Fruit fly (Drosophila melanogaster) whole organism, embryonic: ENCODE data around the gene puf.
A peak's percentile ranks its signal among the peaks of the same experiment; 100 is the strongest.

ENCODE experiments used
- Atf6 ChIP-seq: fragments of 200-800 bp; sonication (Bioruptor generic); IDR thresholded peaks from 2 replicates; pipeline ENCODE4 v1.3.6; 2022; ENCODE audit warnings: missing biosample characterization, missing genetic modification characterization
- B-H2 ChIP-seq: fragments of 200-800 bp; sonication (Bioruptor generic); optimal IDR thresholded peaks from 2 replicates; lab custom pipeline; 2018; ENCODE audit warnings: missing biosample characterization, mild to moderate bottlenecking, missing genetic modification characterization
- BEAF-32 ChIP-seq: fragments of 200-800 bp; sonication (Bioruptor generic); optimal IDR thresholded peaks from 3 replicates; lab custom pipeline; 2017; ENCODE audit warnings: missing biosample characterization, missing genetic modification characterization, mild to moderate bottlenecking, moderate library complexity, missing genetic modification reagents
- CG10543 ChIP-seq: fragments of 200-800 bp; sonication (Bioruptor generic); optimal IDR thresholded peaks from 3 replicates; lab custom pipeline; 2017; ENCODE audit warnings: missing biosample characterization, mild to moderate bottlenecking, missing genetic modification characterization, moderate library complexity
- CG11560 ChIP-seq: fragments of 200-800 bp; sonication (Bioruptor generic); IDR thresholded peaks from 3 replicates; pipeline ENCODE4 v1.3.6; 2022; ENCODE audit warnings: missing biosample characterization, missing genetic modification characterization
- CG13287 ChIP-seq: fragments of 200-800 bp; sonication (Bioruptor generic); IDR thresholded peaks from 2 replicates; pipeline ENCODE4 v1.3.6; 2022; ENCODE audit warnings: missing biosample characterization, missing genetic modification characterization; ENCODE audit not compliant: partially characterized antibody
- CG13775 ChIP-seq: fragments of 200-800 bp; sonication (Bioruptor generic); optimal IDR thresholded peaks from 3 replicates; lab custom pipeline; 2017; ENCODE audit warnings: missing biosample characterization, mild to moderate bottlenecking, missing genetic modification characterization
- CG17829 ChIP-seq: fragments of 200-800 bp; optimal IDR thresholded peaks from 2 replicates; lab custom pipeline; 2019; ENCODE audit warnings: missing biosample characterization, mild to moderate bottlenecking, missing genetic modification characterization, moderate library complexity
- CG2678 ChIP-seq: fragments of 200-800 bp; sonication (Bioruptor generic); optimal IDR thresholded peaks from 3 replicates; lab custom pipeline; 2019; ENCODE audit warnings: missing biosample characterization, mild to moderate bottlenecking, missing genetic modification characterization, moderate library complexity
- CG31224 ChIP-seq: fragments of 200-800 bp; sonication (Bioruptor generic); IDR thresholded peaks from 2 replicates; pipeline ENCODE4 v1.3.6; 2022; ENCODE audit warnings: missing biosample characterization, missing genetic modification characterization
- CG32532 ChIP-seq: fragments of 200-800 bp; sonication (Bioruptor generic); IDR thresholded peaks from 2 replicates; pipeline ENCODE4 v1.3.6; 2022; ENCODE audit warnings: missing biosample characterization, missing genetic modification characterization
- CG34422 ChIP-seq: fragments of 200-800 bp; sonication (Bioruptor generic); IDR thresholded peaks from 3 replicates; pipeline ENCODE4 v1.3.6; 2022; ENCODE audit warnings: missing biosample characterization, missing genetic modification characterization
- CG4617 ChIP-seq: fragments of 200-800 bp; sonication (Bioruptor generic); optimal IDR thresholded peaks from 3 replicates; lab custom pipeline; 2016; ENCODE audit warnings: missing biosample characterization, missing genetic modification characterization, borderline replicate concordance
- CG6791 ChIP-seq: fragments of 200-800 bp; sonication (Bioruptor generic); IDR thresholded peaks from 3 replicates; pipeline ENCODE4 v1.3.6; 2022; ENCODE audit warnings: missing biosample characterization, missing genetic modification characterization; ENCODE audit not compliant: partially characterized antibody
- CG7928 ChIP-seq: fragments of 200-800 bp; sonication (Bioruptor generic); optimal IDR thresholded peaks from 2 replicates; lab custom pipeline; 2017; ENCODE audit warnings: missing biosample characterization, mild to moderate bottlenecking, missing genetic modification characterization
- D19A ChIP-seq: fragments of 200-800 bp; optimal IDR thresholded peaks from 3 replicates; lab custom pipeline; 2019; ENCODE audit warnings: missing biosample characterization, mild to moderate bottlenecking, missing genetic modification characterization, moderate library complexity
- Dfd ChIP-seq, 2 experiments: fragments of >200 bp; optimal IDR thresholded peaks; 2 replicates each; lab custom pipeline; 2017; ENCODE audit warnings: missing biosample characterization in 2 of 2, missing genetic modification characterization in 2 of 2
- ERR ChIP-seq: fragments of 200-800 bp; sonication (Bioruptor generic); optimal IDR thresholded peaks from 2 replicates; lab custom pipeline; 2016; ENCODE audit warnings: missing biosample characterization, missing genetic modification characterization
- Elba2 ChIP-seq: fragments of 200-800 bp; sonication (Bioruptor generic); optimal IDR thresholded peaks from 3 replicates; lab custom pipeline; 2016; ENCODE audit warnings: missing biosample characterization, missing genetic modification characterization
- Fer2 ChIP-seq: fragments of 200-800 bp; sonication (Bioruptor generic); optimal IDR thresholded peaks from 2 replicates; lab custom pipeline; 2018; ENCODE audit warnings: missing biosample characterization, mild to moderate bottlenecking, missing genetic modification characterization, moderate library complexity
- HLH54F ChIP-seq: fragments of 200-800 bp; sonication (Bioruptor generic); optimal IDR thresholded peaks from 3 replicates; lab custom pipeline; 2016; ENCODE audit warnings: missing biosample characterization, missing genetic modification characterization
- MESR4 ChIP-seq: fragments of 200-800 bp; sonication (Bioruptor generic); optimal IDR thresholded peaks from 2 replicates; lab custom pipeline; 2018; ENCODE audit warnings: missing biosample characterization, mild to moderate bottlenecking, missing genetic modification characterization, moderate library complexity
- Med ChIP-seq: fragments of 200-800 bp; sonication (Bioruptor generic); peaks from one replicate; lab custom pipeline; 2016; ENCODE audit warnings: missing biosample characterization, missing genetic modification characterization, mild to moderate bottlenecking, inconsistent platforms, moderate library complexity
- Nf-YB ChIP-seq: fragments of 200-800 bp; sonication (Bioruptor generic); optimal IDR thresholded peaks from 3 replicates; lab custom pipeline; 2019; ENCODE audit warnings: missing biosample characterization, mild to moderate bottlenecking, missing genetic modification characterization, moderate library complexity
- PHDP ChIP-seq: fragments of 200-800 bp; sonication (Bioruptor generic); optimal IDR thresholded peaks from 3 replicates; lab custom pipeline; 2018; ENCODE audit warnings: missing biosample characterization, mild to moderate bottlenecking, missing genetic modification characterization, moderate library complexity
- Trl ChIP-seq, 3 experiments: fragments of >200 bp in 2 of 3; fragments of 200-800 bp in 1 of 3; sonication (Bioruptor generic) in 1 of 3; optimal IDR thresholded peaks; 2 replicates in 1 of 3; 3 replicates in 2 of 3; lab custom pipeline; 2016 to 2017; ENCODE audit warnings: missing biosample characterization in 1 of 3, missing genetic modification characterization in 1 of 3
- abd-A ChIP-seq: fragments of 200-800 bp; sonication (Bioruptor generic); optimal IDR thresholded peaks from 3 replicates; lab custom pipeline; 2019; ENCODE audit warnings: missing biosample characterization, mild to moderate bottlenecking, missing genetic modification characterization, moderate library complexity
- ato ChIP-seq: fragments of 200-800 bp; sonication (Bioruptor generic); IDR thresholded peaks from 2 replicates; pipeline ENCODE4 v1.3.6; 2022; ENCODE audit warnings: missing biosample characterization, missing genetic modification characterization; ENCODE audit not compliant: partially characterized antibody
- bowl ChIP-seq: fragments of 200-800 bp; sonication (Bioruptor generic); IDR thresholded peaks from 2 replicates; pipeline ENCODE4 v1.3.6; 2022; ENCODE audit warnings: missing biosample characterization, missing genetic modification characterization
- br ChIP-seq: fragments of >200 bp; optimal IDR thresholded peaks from 2 replicates; lab custom pipeline; 2017
- chinmo ChIP-seq: fragments of 200-800 bp; sonication (Bioruptor generic); IDR thresholded peaks from 4 replicates; pipeline ENCODE4 v1.3.6; 2022; ENCODE audit warnings: missing biosample characterization, missing genetic modification characterization; ENCODE audit not compliant: partially characterized antibody
- dmrt99B ChIP-seq: fragments of 200-800 bp; sonication (Bioruptor generic); optimal IDR thresholded peaks from 2 replicates; lab custom pipeline; 2018; ENCODE audit warnings: missing biosample characterization, mild to moderate bottlenecking, missing genetic modification characterization, moderate library complexity
- emc ChIP-seq: fragments of 200-800 bp; sonication (Bioruptor generic); optimal IDR thresholded peaks from 2 replicates; lab custom pipeline; 2016; ENCODE audit warnings: missing biosample characterization, missing genetic modification characterization
- gcm2 ChIP-seq: fragments of 200-800 bp; sonication (Bioruptor generic); optimal IDR thresholded peaks from 2 replicates; lab custom pipeline; 2016; ENCODE audit warnings: missing biosample characterization, missing genetic modification characterization
- gro ChIP-seq: fragments of 200-800 bp; sonication (Bioruptor generic); optimal IDR thresholded peaks from 2 replicates; lab custom pipeline; 2016; ENCODE audit warnings: missing biosample characterization, missing genetic modification characterization
- ken ChIP-seq: fragments of 200-800 bp; sonication (Bioruptor generic); IDR thresholded peaks from 3 replicates; pipeline ENCODE4 v1.3.6; 2022; ENCODE audit warnings: missing biosample characterization, missing genetic modification characterization
- lmd ChIP-seq: fragments of 200-800 bp; sonication (Bioruptor generic); IDR thresholded peaks from 2 replicates; pipeline ENCODE4 v1.3.6; 2022; ENCODE audit warnings: missing biosample characterization, missing genetic modification characterization
- lov ChIP-seq, 2 experiments: fragments of 200-800 bp in 1 of 2; fragments of >200 bp in 1 of 2; sonication (Bioruptor generic) in 1 of 2; IDR thresholded peaks in 1 of 2; optimal IDR thresholded peaks in 1 of 2; 2 replicates in 1 of 2; 3 replicates in 1 of 2; pipeline versions ENCODE4 v1.3.6 to Lab custom; 2017 to 2022; ENCODE audit warnings: missing biosample characterization in 1 of 2, missing genetic modification characterization in 1 of 2
- mirr ChIP-seq: fragments of 200-800 bp; sonication (Bioruptor generic); optimal IDR thresholded peaks from 3 replicates; lab custom pipeline; 2018; ENCODE audit warnings: missing biosample characterization, mild to moderate bottlenecking, missing genetic modification characterization
- onecut ChIP-seq: fragments of 200-800 bp; sonication (Bioruptor generic); IDR thresholded peaks from 2 replicates; pipeline ENCODE4 v1.3.6; 2022; ENCODE audit warnings: missing biosample characterization, missing genetic modification characterization
- stwl ChIP-seq: fragments of 200-800 bp; sonication (Bioruptor generic); optimal IDR thresholded peaks from 3 replicates; lab custom pipeline; 2018; ENCODE audit warnings: missing biosample characterization, mild to moderate bottlenecking, missing genetic modification characterization, moderate library complexity
- ttk ChIP-seq: fragments of 200-800 bp; sonication (Bioruptor generic); IDR thresholded peaks from 2 replicates; pipeline ENCODE4 v2.1.2; 2022; ENCODE audit warnings: missing biosample characterization, missing genetic modification characterization
- zfh1 ChIP-seq: fragments of 200-800 bp; sonication (Bioruptor generic); IDR thresholded peaks from 3 replicates; pipeline ENCODE4 v1.3.6; 2022; ENCODE audit warnings: missing biosample characterization, missing genetic modification characterization

The puf gene

dm6 chr3R:24649923-24650322 is at the start of gene puf, which contains the start of gene ash2 (continued):
- TF ChIP-seq ttk (GFP tag; lab: Robert Waterston, UW) (no peak), CG17829 (peak; percentile 36), CG13287 (GFP tag; lab: Robert Waterston, UW) (peak; percentile 68), CG6791 (GFP tag; lab: Robert Waterston, UW) (peak; percentile 63), stwl (tag; lab: Kevin White, UChicago) (peak; percentile 92), CG4617 (GFP tag; lab: Kevin White, UChicago) (peak; percentile 73), ERR (GFP tag; lab: Kevin White, UChicago) (no peak), ken (no peak), MESR4 (GFP tag; lab: Kevin White, UChicago) (peak; percentile 76), CG34422 (GFP tag; lab: Robert Waterston, UW) (peak; percentile 91), emc (no peak), CG7928 (GFP tag; lab: Kevin White, UChicago) (no peak), ato (GFP tag; lab: Robert Waterston, UW) (peak; percentile 58), B-H2 (GFP tag; lab: Kevin White, UChicago) (no peak), Med (GFP tag; lab: Kevin White, UChicago) (peak; percentile 86)
- TF ChIP-seq, all 482 proteins: peak for 65

- TF ChIP-seq lmd (GFP tag; lab: Robert Waterston, UW) (no peak), Trl (optimal IDR thresholded peaks at IDR 0.05; lab: Kevin White, UChicago) (peak in 1 of 2 experiments; percentile 37), Trl (GFP tag; optimal IDR thresholded peaks at IDR 0.05; lab: Kevin White, UChicago) (no peak), Elba2 (peak; percentile 95), BEAF-32 (GFP tag; lab: Kevin White, UChicago) (no peak)
Measured at dm6 chr3R:24699309-24699708, 49.5 kb upstream of the puf start.

dm6 chr3R:24692863-24693262 is 43.0 kb upstream of the puf start:
- no peak for TF ChIP-seq Fer2 (tag; lab: Kevin White, UChicago)
- TF ChIP-seq Dfd (GFP tag; optimal IDR thresholded peaks at IDR 0.05; lab: Kevin White, UChicago) = peak in 1 of 2 experiments; percentile 56

dm6 chr3R:24671662-24672061 is 21.8 kb upstream of the puf start:
- no peak for TF ChIP-seq CG2678 (tag; lab: Kevin White, UChicago)
- TF ChIP-seq abd-A (tag; lab: Kevin White, UChicago) = peak; percentile 50
- peak; percentile 84 for TF ChIP-seq onecut
- TF ChIP-seq lov (optimal IDR thresholded peaks at IDR 0.05; lab: Kevin White, UChicago) = no peak
- TF ChIP-seq lov (GFP tag; IDR thresholded peaks at IDR 0.05; lab: Robert Waterston, UW) = no peak
- TF ChIP-seq chinmo = 0 out of 4 replicates have a peak, but pooled peaks have one; percentile 6

- TF ChIP-seq CG11560 (tag; lab: Robert Waterston, UW) (no peak), gcm2 (no peak), PHDP (tag; lab: Kevin White, UChicago) (no peak), dmrt99B (no peak), mirr (GFP tag; lab: Kevin White, UChicago) (no peak), CG10543 (GFP tag; lab: Kevin White, UChicago) (peak; percentile 10), CG31224 (GFP tag; lab: Robert Waterston, UW) (no peak), D19A (tag; lab: Kevin White, UChicago) (peak; percentile 22), gro (GFP tag; lab: Kevin White, UChicago) (no peak), Nf-YB (GFP tag; lab: Kevin White, UChicago) (no peak), CG32532 (GFP tag; lab: Robert Waterston, UW) (peak; percentile 32; the same call in 1 of the 2 replicates), bowl (no peak), br (no peak), CG13775 (GFP tag; lab: Kevin White, UChicago) (no peak), HLH54F (GFP tag; lab: Kevin White, UChicago) (no peak), zfh1 (no peak), Atf6 (GFP tag; lab: Robert Waterston, UW) (no peak)
Measured at dm6 chr3R:24667538-24668207, 17.8 kb upstream of the puf start.
